Fruit fly (Drosophila melanogaster): Measurements from ENCODE around the gene Mrp5.

DNA sequence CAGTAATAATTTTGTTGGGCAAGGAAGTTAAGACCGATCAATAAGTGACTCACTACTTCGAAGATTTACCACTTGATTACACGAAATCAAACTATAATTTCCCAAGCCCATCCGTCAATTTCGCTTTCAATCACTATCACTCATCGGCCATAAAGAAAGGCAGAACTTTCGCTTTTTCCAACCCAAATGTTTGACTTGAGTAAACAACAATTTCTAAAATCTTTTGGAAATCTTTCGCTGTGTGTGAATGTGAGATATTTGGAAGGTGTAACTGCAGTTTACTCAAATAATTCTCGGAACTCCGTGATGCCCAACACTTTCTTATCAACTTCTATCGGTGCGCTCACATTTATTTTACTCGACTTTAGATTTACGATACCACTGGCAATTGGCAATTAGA lies 53.3 kb downstream of the Mrp5 start:
- TF ChIP-seq Lpt (GFP tag; optimal IDR thresholded peaks at IDR 0.05) (no peak), dac (GFP tag; optimal IDR thresholded peaks at IDR 0.05) (no peak), Hr4 (GFP tag; optimal IDR thresholded peaks at IDR 0.05) (no peak), Sox14 (GFP tag; optimal IDR thresholded peaks at IDR 0.05) (no peak), Ets96B (tag; optimal IDR thresholded peaks at IDR 0.05) (no peak), Hr39 (GFP tag; optimal IDR thresholded peaks at IDR 0.05) (no peak), fd85E (GFP tag; optimal IDR thresholded peaks at IDR 0.05) (no peak), Smox (GFP tag; optimal IDR thresholded peaks at IDR 0.05) (no peak), CG6808 (GFP tag; optimal IDR thresholded peaks at IDR 0.05) (no peak), CG11902 (GFP tag; optimal IDR thresholded peaks at IDR 0.05) (no peak), net (GFP tag; optimal IDR thresholded peaks at IDR 0.05) (no peak), Eip93F (GFP tag; optimal IDR thresholded peaks at IDR 0.05) (no peak), CG3032 (tag; optimal IDR thresholded peaks at IDR 0.05) (no peak), Eip75B (GFP tag; optimal IDR thresholded peaks at IDR 0.05) (no peak)
